Fruit fly (Drosophila melanogaster): ENCODE data around the gene drl.
A peak's percentile ranks its signal among the peaks of the same experiment; 100 is the strongest.

The drl gene

dm6 chr2L:19158679-19159551 lies 31.2 kb upstream of the drl start:
- TF ChIP-seq Dll (optimal IDR thresholded peaks at IDR 0.05) (no peak), usp (GFP tag; optimal IDR thresholded peaks at IDR 0.05) (no peak), EcR (GFP tag; optimal IDR thresholded peaks at IDR 0.05) (peak; percentile 48 to 86), CG8478 (optimal IDR thresholded peaks at IDR 0.05) (no peak), pan (optimal IDR thresholded peaks at IDR 0.05) (no peak), psq (optimal IDR thresholded peaks at IDR 0.05) (no peak)

DNA sequence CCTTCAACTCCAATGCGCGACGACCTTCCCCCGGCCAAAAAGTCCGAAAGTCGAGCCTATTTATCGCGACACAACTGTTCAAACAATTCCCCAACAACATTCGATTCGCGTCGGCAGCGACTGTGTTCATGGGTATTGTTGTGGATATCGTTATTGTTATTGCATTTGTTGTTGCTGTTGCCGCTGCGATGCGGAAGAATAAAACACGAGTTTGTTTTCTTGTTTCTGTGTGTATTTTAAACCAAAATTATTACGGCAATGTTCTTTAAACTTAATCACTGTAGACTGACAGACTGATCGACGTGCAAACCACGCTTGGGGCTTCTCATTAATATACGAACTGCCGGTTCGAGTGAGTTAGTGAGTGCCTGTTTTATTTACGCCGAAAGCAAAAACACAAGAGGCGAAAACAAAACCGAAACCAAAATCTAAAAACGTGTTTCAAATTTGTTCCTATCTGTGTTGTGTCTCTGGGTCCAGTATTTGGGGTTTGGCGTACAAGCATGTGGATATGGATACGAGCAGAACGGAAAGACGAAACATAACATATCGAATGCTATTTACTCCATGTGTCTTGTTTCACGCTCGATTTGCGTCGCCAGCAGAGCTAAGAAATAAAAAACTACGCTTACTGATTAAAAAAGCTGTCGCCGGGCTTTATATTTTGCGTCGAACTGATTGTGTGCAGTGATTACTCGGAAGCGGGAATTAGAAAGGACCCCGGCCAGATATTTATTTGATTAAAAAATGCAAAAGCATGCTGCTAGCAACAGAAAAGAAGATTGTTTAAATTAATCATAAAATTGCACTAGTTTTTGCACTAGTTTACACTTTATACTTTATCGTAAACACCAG lies 30.4 kb upstream of the drl start:
- TF ChIP-seq Dll (optimal IDR thresholded peaks at IDR 0.05) (no peak), EcR (GFP tag; optimal IDR thresholded peaks at IDR 0.05) (no peak)

dm6 chr2L:19161307-19161999 lies 28.7 kb upstream of the drl start:
- TF ChIP-seq Dll (optimal IDR thresholded peaks at IDR 0.05) (peak; percentile 82), pan (optimal IDR thresholded peaks at IDR 0.05) (no peak), CG8478 (optimal IDR thresholded peaks at IDR 0.05) (no peak), psq (optimal IDR thresholded peaks at IDR 0.05) (no peak), usp (GFP tag; optimal IDR thresholded peaks at IDR 0.05) (no peak), EcR (GFP tag; optimal IDR thresholded peaks at IDR 0.05) (peak in 1 of 2 experiments; percentile 94)

DNA sequence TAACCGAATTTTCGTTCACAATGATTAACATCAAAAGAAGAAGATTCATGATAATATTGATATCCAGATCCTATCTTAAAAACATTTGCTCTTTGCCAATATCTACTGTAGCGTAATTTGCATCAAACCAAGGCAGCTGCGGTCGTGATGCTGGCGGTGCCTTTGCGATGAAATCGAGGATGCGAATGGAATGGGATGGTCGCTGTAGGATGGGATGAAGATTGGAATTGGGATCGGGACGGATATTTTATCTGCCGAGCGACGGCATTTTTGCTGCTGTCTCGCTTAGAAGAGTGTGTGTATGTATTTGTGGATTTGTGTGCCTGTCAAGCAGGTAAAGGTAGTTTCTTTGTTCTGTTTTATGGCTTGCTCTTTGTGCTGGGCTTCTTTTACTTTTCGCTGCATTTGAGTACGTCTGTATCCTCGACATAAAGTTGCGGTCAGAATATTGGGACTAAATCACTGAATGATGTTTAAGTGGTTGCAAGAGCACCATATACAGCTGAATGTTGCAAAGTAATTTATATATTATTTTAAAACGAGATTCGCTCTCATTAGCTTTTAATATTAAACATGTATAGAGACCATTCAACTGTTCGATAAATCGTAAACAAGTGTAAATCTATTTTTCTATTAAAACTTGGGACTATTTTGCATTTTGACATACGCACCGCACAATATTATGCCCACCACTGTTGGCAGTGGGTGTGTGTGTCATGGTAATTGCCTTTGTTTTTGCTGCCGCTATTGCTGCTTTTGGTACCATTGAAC lies 27.6 kb upstream of the drl start:
- TF ChIP-seq CG8478 (optimal IDR thresholded peaks at IDR 0.05) (no peak), usp (GFP tag; optimal IDR thresholded peaks at IDR 0.05) (no peak), psq (optimal IDR thresholded peaks at IDR 0.05) (no peak), pan (optimal IDR thresholded peaks at IDR 0.05) (no peak), EcR (GFP tag; optimal IDR thresholded peaks at IDR 0.05) (no peak), Dll (optimal IDR thresholded peaks at IDR 0.05) (no peak)

DNA sequence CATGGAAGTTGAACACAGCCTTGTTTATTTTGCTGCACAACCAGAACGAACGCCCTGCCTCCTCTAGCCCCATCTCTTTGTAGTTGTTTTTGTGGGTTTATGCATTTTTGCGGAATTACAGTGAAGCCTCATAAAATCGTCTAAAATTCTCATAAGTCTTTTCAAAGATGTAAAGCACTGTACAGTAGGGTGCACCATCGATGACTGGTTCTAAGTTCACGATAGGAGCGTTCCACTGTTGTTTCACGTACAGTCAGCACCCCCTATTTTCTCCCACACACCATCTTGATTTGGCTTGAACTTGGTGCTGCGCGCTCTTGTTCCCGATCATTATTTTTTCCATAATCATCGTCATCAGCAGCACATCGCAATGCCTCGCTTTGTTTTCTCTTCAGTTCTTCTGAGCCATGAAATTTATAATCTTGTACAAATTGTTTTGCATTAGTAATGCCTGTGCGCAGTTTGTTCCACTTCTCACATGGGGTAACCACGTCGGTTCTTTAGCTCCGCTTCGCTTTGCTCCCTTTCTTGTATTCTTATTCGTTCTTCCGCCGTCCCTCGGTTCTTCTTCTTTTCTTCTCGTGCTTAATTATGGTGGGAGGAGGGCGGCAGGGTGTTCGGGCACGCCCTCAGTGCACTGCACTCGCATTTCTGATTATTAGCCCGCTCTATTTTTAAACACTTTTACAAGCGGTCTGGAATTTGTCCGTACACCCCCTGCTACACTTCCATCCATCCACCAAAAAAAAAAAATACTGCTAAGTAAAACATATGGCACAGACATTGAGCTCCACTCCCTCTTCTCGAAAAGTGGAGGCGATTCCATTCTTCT lies 26.8 kb upstream of the drl start:
- TF ChIP-seq pan (optimal IDR thresholded peaks at IDR 0.05) (no peak), EcR (GFP tag; optimal IDR thresholded peaks at IDR 0.05) (peak in 1 of 2 experiments; percentile 70)

DNA sequence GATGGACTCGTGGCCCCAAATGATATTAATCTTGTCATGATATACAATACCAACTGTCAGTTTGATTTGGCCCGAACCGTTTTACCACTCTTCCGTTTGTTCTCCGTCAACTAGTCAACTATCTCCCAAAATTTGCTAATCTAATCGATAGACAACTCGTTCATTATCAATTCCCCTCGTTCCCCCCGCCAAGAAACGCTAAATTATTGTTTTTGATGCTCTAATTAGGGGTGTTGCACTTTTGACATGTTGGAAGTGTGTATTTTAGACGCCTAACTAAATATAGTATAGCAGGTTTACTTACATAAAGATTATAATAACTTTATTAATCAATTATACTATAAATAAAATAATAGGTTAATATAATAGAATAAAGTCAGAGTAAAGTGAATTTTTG lies 26.2 kb upstream of the drl start:
- TF ChIP-seq EcR (GFP tag; optimal IDR thresholded peaks at IDR 0.05) (no peak), pan (optimal IDR thresholded peaks at IDR 0.05) (no peak), usp (GFP tag; optimal IDR thresholded peaks at IDR 0.05) (no peak), CG8478 (optimal IDR thresholded peaks at IDR 0.05) (no peak), Dll (optimal IDR thresholded peaks at IDR 0.05) (no peak), psq (optimal IDR thresholded peaks at IDR 0.05) (no peak)

DNA sequence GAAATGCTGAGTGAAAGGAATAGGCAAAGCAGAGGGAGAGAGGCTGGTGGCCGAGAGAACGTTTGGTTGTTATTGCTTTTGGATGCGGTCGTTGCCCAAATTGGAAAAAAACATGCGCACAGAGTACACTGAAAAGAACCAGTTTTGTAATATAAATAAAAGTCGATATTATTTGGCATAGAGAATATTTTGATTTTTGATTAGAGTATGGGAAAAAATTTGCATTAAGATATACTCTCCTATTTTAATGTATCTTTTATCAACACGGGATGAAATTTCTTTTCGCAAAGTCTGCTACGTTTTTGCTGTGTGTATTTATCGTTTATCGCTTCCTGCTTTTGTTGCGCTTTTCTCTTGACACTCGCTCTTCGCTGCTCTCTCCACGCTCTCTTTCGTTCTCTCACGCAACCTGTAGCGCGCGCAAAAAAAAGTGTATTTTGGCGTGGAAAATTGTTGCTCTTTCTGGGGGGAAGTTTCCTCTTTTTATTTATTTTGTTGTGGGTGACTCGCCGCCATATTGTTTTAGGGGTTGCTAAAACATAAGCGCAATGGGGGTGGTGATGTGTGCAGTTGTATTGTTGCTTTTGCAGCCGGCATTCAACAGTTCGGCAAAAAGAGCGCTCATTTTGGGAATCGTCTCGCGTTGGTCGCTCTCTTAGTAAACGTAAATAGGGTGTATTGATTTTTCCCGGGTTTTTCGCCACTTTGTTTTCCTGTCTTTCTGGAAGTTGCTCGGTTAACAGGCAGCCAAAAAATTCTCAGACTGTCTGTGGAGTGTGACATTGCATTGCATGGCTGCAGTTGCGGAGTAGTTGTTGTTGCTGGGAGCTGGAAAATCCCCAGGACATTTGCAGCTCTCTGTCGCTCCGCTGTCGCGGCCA lies 25.0 kb upstream of the drl start:
- TF ChIP-seq psq (optimal IDR thresholded peaks at IDR 0.05) (no peak), Dll (optimal IDR thresholded peaks at IDR 0.05) (no peak), pan (optimal IDR thresholded peaks at IDR 0.05) (no peak), CG8478 (optimal IDR thresholded peaks at IDR 0.05) (no peak), EcR (GFP tag; optimal IDR thresholded peaks at IDR 0.05) (no peak), usp (GFP tag; optimal IDR thresholded peaks at IDR 0.05) (no peak)

- no peak for TF ChIP-seq pan (optimal IDR thresholded peaks at IDR 0.05)
- TF ChIP-seq CG8478 (optimal IDR thresholded peaks at IDR 0.05) = no peak
- TF ChIP-seq Dll (optimal IDR thresholded peaks at IDR 0.05) = no peak
- no peak for TF ChIP-seq usp (GFP tag; optimal IDR thresholded peaks at IDR 0.05)
- no peak for TF ChIP-seq EcR (GFP tag; optimal IDR thresholded peaks at IDR 0.05)
- TF ChIP-seq psq (optimal IDR thresholded peaks at IDR 0.05) = no peak
These were observed 24.1 kb upstream of the drl start for dm6 chr2L:19165998-19166397.

DNA sequence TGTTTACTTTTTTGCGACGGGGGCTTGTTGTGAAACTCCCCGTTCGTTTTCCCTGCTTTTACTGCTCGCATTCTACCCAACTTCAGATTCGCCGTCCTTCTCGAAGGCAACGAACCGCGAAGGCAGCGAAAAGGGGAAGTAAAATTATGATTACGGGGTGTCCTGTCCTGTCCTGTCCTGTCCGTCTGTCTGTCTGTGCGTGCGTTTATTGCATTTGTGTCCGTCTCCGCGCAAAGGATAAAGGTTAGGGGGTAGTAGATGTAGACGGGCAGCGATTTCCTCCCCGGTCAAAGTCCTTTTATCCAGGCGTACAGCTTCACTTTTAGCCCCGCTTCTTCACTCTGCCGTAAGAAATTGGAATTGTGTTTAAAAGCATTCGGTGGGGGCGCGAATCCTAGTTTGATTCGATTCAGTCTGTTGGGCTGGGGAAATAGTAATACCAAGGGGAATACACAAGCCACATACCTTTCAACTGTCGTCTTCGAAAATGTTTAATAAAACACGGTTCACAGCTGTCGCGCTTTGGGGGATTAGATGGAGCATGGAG lies 22.9 kb upstream of the drl start:
- TF ChIP-seq pan (optimal IDR thresholded peaks at IDR 0.05) (no peak), psq (optimal IDR thresholded peaks at IDR 0.05) (no peak), Dll (optimal IDR thresholded peaks at IDR 0.05) (no peak), CG8478 (optimal IDR thresholded peaks at IDR 0.05) (no peak), usp (GFP tag; optimal IDR thresholded peaks at IDR 0.05) (no peak)
